Fruit fly (Drosophila melanogaster) whole organism, embryonic: ENCODE data around the gene CG42324.

Source experiments
- Ada2b ChIP-seq: fragments of 200-800 bp; sonication (Bioruptor generic); IDR thresholded peaks from 2 replicates; pipeline ENCODE4 v1.3.6; 2022; ENCODE audit warnings: missing biosample characterization, missing genetic modification characterization
- Aef1 ChIP-seq: fragments of 200-800 bp; sonication (Bioruptor generic); IDR thresholded peaks from 3 replicates; pipeline ENCODE4 v1.3.6; 2022; ENCODE audit warnings: missing biosample characterization, missing genetic modification characterization
- Atf-2 ChIP-seq: fragments of 200-800 bp; sonication (Bioruptor generic); optimal IDR thresholded peaks from 2 replicates; lab custom pipeline; 2016; ENCODE audit warnings: missing biosample characterization, missing genetic modification characterization
- Atf3 ChIP-seq: fragments of 200-800 bp; sonication (Bioruptor generic); optimal IDR thresholded peaks from 3 replicates; lab custom pipeline; 2016; ENCODE audit warnings: missing biosample characterization, missing genetic modification characterization
- Atf6 ChIP-seq: fragments of 200-800 bp; sonication (Bioruptor generic); IDR thresholded peaks from 2 replicates; pipeline ENCODE4 v1.3.6; 2022; ENCODE audit warnings: missing biosample characterization, missing genetic modification characterization
- CG10462 ChIP-seq: fragments of 200-800 bp; sonication (Bioruptor generic); optimal IDR thresholded peaks from 2 replicates; lab custom pipeline; 2016; ENCODE audit warnings: missing biosample characterization, missing genetic modification characterization
- CG10959 ChIP-seq: fragments of 200-800 bp; sonication (Bioruptor generic); IDR thresholded peaks from 2 replicates; pipeline ENCODE4 v1.3.6; 2022; ENCODE audit warnings: missing biosample characterization, missing genetic modification characterization
- CG11456 ChIP-seq: fragments of 200-800 bp; sonication (Bioruptor generic); IDR thresholded peaks from 3 replicates; pipeline ENCODE4 v1.3.6; 2022; ENCODE audit warnings: missing biosample characterization, missing genetic modification characterization
- CG11560 ChIP-seq: fragments of 200-800 bp; sonication (Bioruptor generic); IDR thresholded peaks from 3 replicates; pipeline ENCODE4 v1.3.6; 2022; ENCODE audit warnings: missing biosample characterization, missing genetic modification characterization
- CG12744 ChIP-seq: fragments of 200-800 bp; sonication (Bioruptor generic); optimal IDR thresholded peaks from 2 replicates; lab custom pipeline; 2016; ENCODE audit warnings: missing biosample characterization, missing genetic modification characterization
- CG13624 ChIP-seq: fragments of 200-800 bp; sonication (Bioruptor generic); optimal IDR thresholded peaks from 2 replicates; lab custom pipeline; 2016; ENCODE audit warnings: missing biosample characterization, missing genetic modification characterization
- CG14860 ChIP-seq: fragments of 200-800 bp; sonication (Bioruptor generic); IDR thresholded peaks from 3 replicates; pipeline ENCODE4 v1.3.6; 2022; ENCODE audit warnings: missing biosample characterization, missing genetic modification characterization; ENCODE audit not compliant: partially characterized antibody
- CG15011 ChIP-seq: fragments of 200-800 bp; sonication (Bioruptor generic); optimal IDR thresholded peaks from 3 replicates; lab custom pipeline; 2018; ENCODE audit warnings: missing biosample characterization, mild to moderate bottlenecking, missing genetic modification characterization
- CG15269 ChIP-seq: fragments of 200-800 bp; sonication (Bioruptor generic); optimal IDR thresholded peaks from 2 replicates; lab custom pipeline; 2018; ENCODE audit warnings: missing biosample characterization, mild to moderate bottlenecking, missing genetic modification characterization, moderate library complexity
- CG16813 ChIP-seq: fragments of 200-800 bp; sonication (Bioruptor generic); IDR thresholded peaks from 3 replicates; pipeline ENCODE4 v1.3.6; 2022; ENCODE audit warnings: missing biosample characterization, missing genetic modification characterization; ENCODE audit not compliant: partially characterized antibody
- CG2120 ChIP-seq: fragments of 200-800 bp; sonication (Bioruptor generic); optimal IDR thresholded peaks from 3 replicates; lab custom pipeline; 2016; ENCODE audit warnings: missing biosample characterization, missing genetic modification characterization
- CG2129 ChIP-seq: fragments of 200-800 bp; sonication (Bioruptor generic); IDR thresholded peaks from 2 replicates; pipeline ENCODE4 v1.3.6; 2022; ENCODE audit warnings: missing biosample characterization, missing genetic modification characterization; ENCODE audit not compliant: partially characterized antibody
- CG30431 ChIP-seq: fragments of 200-800 bp; sonication (Bioruptor generic); optimal IDR thresholded peaks from 2 replicates; lab custom pipeline; 2017; ENCODE audit warnings: missing biosample characterization, missing genetic modification characterization
- CG32532 ChIP-seq: fragments of 200-800 bp; sonication (Bioruptor generic); IDR thresholded peaks from 2 replicates; pipeline ENCODE4 v1.3.6; 2022; ENCODE audit warnings: missing biosample characterization, missing genetic modification characterization
- CG34422 ChIP-seq: fragments of 200-800 bp; sonication (Bioruptor generic); IDR thresholded peaks from 3 replicates; pipeline ENCODE4 v1.3.6; 2022; ENCODE audit warnings: missing biosample characterization, missing genetic modification characterization
- CG4424 ChIP-seq: fragments of 200-800 bp; sonication (Bioruptor generic); optimal IDR thresholded peaks from 3 replicates; lab custom pipeline; 2016; ENCODE audit warnings: missing biosample characterization, missing genetic modification characterization
- CG4854 ChIP-seq: fragments of 200-800 bp; sonication (Bioruptor generic); optimal IDR thresholded peaks from 2 replicates; lab custom pipeline; 2016; ENCODE audit warnings: missing biosample characterization, missing genetic modification characterization, inconsistent platforms
- CkIIα-i1 ChIP-seq: fragments of 200-800 bp; sonication (Bioruptor generic); IDR thresholded peaks from 2 replicates; pipeline ENCODE4 v1.3.6; 2022; ENCODE audit warnings: missing biosample characterization, missing genetic modification characterization
- D19B ChIP-seq: fragments of 200-800 bp; sonication (Bioruptor generic); optimal IDR thresholded peaks from 2 replicates; lab custom pipeline; 2017; ENCODE audit warnings: missing biosample characterization, mild to moderate bottlenecking, missing genetic modification characterization
- Dbx ChIP-seq: fragments of 200-800 bp; sonication (Bioruptor generic); IDR thresholded peaks from 3 replicates; pipeline ENCODE4 v1.3.6; 2022; ENCODE audit warnings: missing biosample characterization, missing genetic modification characterization
- E2f2 ChIP-seq: fragments of 200-800 bp; sonication (Bioruptor generic); IDR thresholded peaks from 2 replicates; pipeline ENCODE4 v1.3.6; 2022; ENCODE audit warnings: missing biosample characterization, missing genetic modification characterization
- Fer1 ChIP-seq: fragments of 200-800 bp; sonication (Bioruptor generic); optimal IDR thresholded peaks from 2 replicates; lab custom pipeline; 2017; ENCODE audit warnings: missing biosample characterization, mild to moderate bottlenecking, missing genetic modification characterization
- Fer2 ChIP-seq: fragments of 200-800 bp; sonication (Bioruptor generic); optimal IDR thresholded peaks from 2 replicates; lab custom pipeline; 2018; ENCODE audit warnings: missing biosample characterization, mild to moderate bottlenecking, missing genetic modification characterization, moderate library complexity
- GATAe ChIP-seq: fragments of 200-800 bp; sonication (Bioruptor generic); conservative IDR thresholded peaks from 2 replicates; pipeline ENCODE4 v1.3.6; 2022; ENCODE audit warnings: missing biosample characterization, missing genetic modification characterization
- H15 ChIP-seq: fragments of 200-800 bp; sonication (Bioruptor generic); IDR thresholded peaks from 3 replicates; pipeline ENCODE4 v1.3.6; 2022; ENCODE audit warnings: missing biosample characterization, missing genetic modification characterization
- HLH3B ChIP-seq: fragments of 200-800 bp; sonication (Bioruptor generic); IDR thresholded peaks from 2 replicates; pipeline ENCODE4 v1.3.6; 2022; ENCODE audit warnings: missing biosample characterization, missing genetic modification characterization
- Hey ChIP-seq: fragments of 200-800 bp; sonication (Bioruptor generic); optimal IDR thresholded peaks from 3 replicates; lab custom pipeline; 2018; ENCODE audit warnings: missing biosample characterization, mild to moderate bottlenecking, missing genetic modification characterization
- MBD-R2 ChIP-seq: fragments of 200-800 bp; sonication (Bioruptor generic); IDR thresholded peaks from 2 replicates; pipeline ENCODE4 v1.3.6; 2022; ENCODE audit warnings: missing biosample characterization, missing genetic modification characterization
- Mrtf ChIP-seq: fragments of 200-800 bp; sonication (Bioruptor generic); IDR thresholded peaks from 3 replicates; pipeline ENCODE4 v1.3.6; 2022; ENCODE audit warnings: missing biosample characterization, missing genetic modification characterization
- NC2α ChIP-seq: fragments of 200-800 bp; sonication (Bioruptor generic); optimal IDR thresholded peaks from 2 replicates; lab custom pipeline; 2016; ENCODE audit warnings: missing biosample characterization, missing genetic modification characterization
- Six4 ChIP-seq: fragments of 200-800 bp; sonication (Bioruptor generic); optimal IDR thresholded peaks from 2 replicates; lab custom pipeline; 2016; ENCODE audit warnings: missing biosample characterization, missing genetic modification characterization
- ab ChIP-seq: fragments of 200-800 bp; sonication (Bioruptor generic); optimal IDR thresholded peaks from 2 replicates; lab custom pipeline; 2016; ENCODE audit warnings: missing biosample characterization, missing genetic modification characterization
- bowl ChIP-seq: fragments of 200-800 bp; sonication (Bioruptor generic); IDR thresholded peaks from 2 replicates; pipeline ENCODE4 v1.3.6; 2022; ENCODE audit warnings: missing biosample characterization, missing genetic modification characterization
- cas ChIP-seq: fragments of 200-800 bp; sonication (Bioruptor generic); IDR thresholded peaks from 2 replicates; pipeline ENCODE4 v1.3.6; 2022; ENCODE audit warnings: missing biosample characterization, missing genetic modification characterization
- dysf ChIP-seq: fragments of 200-800 bp; sonication (Bioruptor generic); IDR thresholded peaks from 3 replicates; pipeline ENCODE4 v1.3.6; 2022; ENCODE audit warnings: missing biosample characterization, missing genetic modification characterization
- fd96Cb ChIP-seq: fragments of 200-800 bp; sonication (Bioruptor generic); optimal IDR thresholded peaks from 2 replicates; lab custom pipeline; 2018; ENCODE audit warnings: missing biosample characterization, mild to moderate bottlenecking, missing genetic modification characterization, moderate library complexity
- gfzf ChIP-seq: fragments of 200-800 bp; sonication (Bioruptor generic); optimal IDR thresholded peaks from 2 replicates; lab custom pipeline; 2016; ENCODE audit warnings: missing biosample characterization, mild to moderate bottlenecking, missing genetic modification characterization, moderate library complexity
- her ChIP-seq: fragments of 200-800 bp; sonication (Bioruptor generic); optimal IDR thresholded peaks from 2 replicates; lab custom pipeline; 2016; ENCODE audit warnings: missing biosample characterization, missing genetic modification characterization
- klu ChIP-seq: fragments of 200-800 bp; sonication (Bioruptor generic); IDR thresholded peaks from 2 replicates; pipeline ENCODE4 v1.3.6; 2022; ENCODE audit warnings: missing biosample characterization, missing genetic modification characterization
- nerfin-2 ChIP-seq: fragments of 200-800 bp; sonication (Bioruptor generic); IDR thresholded peaks from 2 replicates; pipeline ENCODE4 v1.3.6; 2022; ENCODE audit warnings: missing biosample characterization, missing genetic modification characterization; ENCODE audit not compliant: partially characterized antibody
- pita ChIP-seq: fragments of 200-800 bp; sonication (Bioruptor generic); optimal IDR thresholded peaks from 2 replicates; lab custom pipeline; 2017; ENCODE audit warnings: missing biosample characterization, mild to moderate bottlenecking, missing genetic modification characterization
- pros ChIP-seq: fragments of 200-800 bp; sonication (Bioruptor generic); optimal IDR thresholded peaks from 3 replicates; lab custom pipeline; 2019; ENCODE audit warnings: missing biosample characterization, mild to moderate bottlenecking, missing genetic modification characterization, moderate library complexity
- salm ChIP-seq: fragments of 200-800 bp; sonication (Bioruptor generic); optimal IDR thresholded peaks from 2 replicates; lab custom pipeline; 2018; ENCODE audit warnings: missing biosample characterization, mild to moderate bottlenecking, missing genetic modification characterization
- slbo ChIP-seq: fragments of 200-800 bp; sonication (Bioruptor generic); IDR thresholded peaks from 2 replicates; pipeline ENCODE4 v1.3.6; 2022; ENCODE audit warnings: missing biosample characterization, missing genetic modification characterization
- toy ChIP-seq: fragments of 200-800 bp; sonication (Bioruptor generic); IDR thresholded peaks from 2 replicates; pipeline ENCODE4 v1.3.6; 2022; ENCODE audit warnings: missing biosample characterization, missing genetic modification characterization
- ttk ChIP-seq: fragments of 200-800 bp; sonication (Bioruptor generic); IDR thresholded peaks from 2 replicates; pipeline ENCODE4 v2.1.2; 2022; ENCODE audit warnings: missing biosample characterization, missing genetic modification characterization
- zen2 ChIP-seq: fragments of 200-800 bp; sonication (Bioruptor generic); IDR thresholded peaks from 3 replicates; pipeline ENCODE4 v1.3.6; 2022; ENCODE audit warnings: missing biosample characterization, missing genetic modification characterization; ENCODE audit not compliant: partially characterized antibody

Gene CG42324

DNA sequence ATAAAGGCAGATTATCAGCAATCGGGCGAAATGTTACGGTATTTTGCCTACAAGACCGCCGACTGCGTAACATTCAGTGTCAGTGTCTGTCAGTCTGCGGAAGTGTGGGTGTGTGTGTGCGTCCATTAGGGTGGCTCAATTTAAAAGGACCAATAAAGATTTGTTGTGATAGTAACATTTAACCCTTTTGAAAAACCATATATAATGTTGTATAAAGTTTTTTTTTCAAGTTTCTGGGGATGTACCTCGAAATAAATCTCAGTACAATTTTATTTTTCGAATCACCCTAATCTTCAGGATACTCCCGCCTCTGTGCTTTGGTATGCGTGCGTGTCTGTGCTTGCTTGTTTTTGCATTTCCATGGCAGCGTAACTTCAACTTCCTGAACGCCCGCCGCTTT is 539 bp downstream of the CG42324 start (continued):
- peak; percentile 60; the same call in 1 of the 2 replicates for TF ChIP-seq MBD-R2 (GFP tag; lab: Robert Waterston, UW)
- TF ChIP-seq Atf-2, result peak; percentile 15
- TF ChIP-seq D19B (GFP tag; lab: Kevin White, UChicago), result peak; percentile 42
- no peak for TF ChIP-seq toy (GFP tag; lab: Robert Waterston, UW)
- TF ChIP-seq CG10462, result no peak
- TF ChIP-seq CG30431, result peak; percentile 18
- TF ChIP-seq CG14860, result no peak
- no peak for TF ChIP-seq CG16813 (GFP tag; lab: Robert Waterston, UW)
- TF ChIP-seq Ada2b (GFP tag; lab: Robert Waterston, UW), result peak; percentile 79
- peak; percentile 77 for TF ChIP-seq slbo (GFP tag; lab: Robert Waterston, UW)
- TF ChIP-seq klu (GFP tag; lab: Robert Waterston, UW), result peak; percentile 38; the same call in 1 of the 2 replicates
- TF ChIP-seq Atf6 (GFP tag; lab: Robert Waterston, UW), result peak; percentile 71
- peak; percentile 48 for TF ChIP-seq Hey (tag; lab: Kevin White, UChicago)
- no peak for TF ChIP-seq CG12744 (GFP tag; lab: Kevin White, UChicago)
- peak; percentile 49; the same call in 2 of the 3 replicates for TF ChIP-seq Aef1
- no peak for TF ChIP-seq Six4 (GFP tag; lab: Kevin White, UChicago)
- no peak for TF ChIP-seq pita
- TF ChIP-seq gfzf (GFP tag; lab: Kevin White, UChicago), result no peak
- no peak for TF ChIP-seq CG2129
- peak; percentile 88 for TF ChIP-seq CG2120 (GFP tag; lab: Kevin White, UChicago)
- no peak for TF ChIP-seq CkIIα-i1 (GFP tag; lab: Robert Waterston, UW)
- TF ChIP-seq her (GFP tag; lab: Kevin White, UChicago), result peak; percentile 72
- TF ChIP-seq ab (GFP tag; lab: Kevin White, UChicago), result no peak
- TF ChIP-seq zen2 (GFP tag; lab: Robert Waterston, UW), result no peak
- TF ChIP-seq Fer2 (tag; lab: Kevin White, UChicago), result peak; percentile 72
- TF ChIP-seq H15 (GFP tag; lab: Robert Waterston, UW), result peak; percentile 59; the same call in 1 of the 3 replicates
- TF ChIP-seq Fer1 (GFP tag; lab: Kevin White, UChicago), result peak; percentile 94
- peak; percentile 47 for TF ChIP-seq NC2α (GFP tag; lab: Kevin White, UChicago)
- peak; percentile 45; the same call in 1 of the 2 replicates for TF ChIP-seq E2f2 (GFP tag; lab: Robert Waterston, UW)
- TF ChIP-seq CG32532 (GFP tag; lab: Robert Waterston, UW), result peak; percentile 85
- TF ChIP-seq nerfin-2 (GFP tag; lab: Robert Waterston, UW), result no peak
- TF ChIP-seq CG11560 (tag; lab: Robert Waterston, UW), result no peak; the same call in 2 of the 3 replicates
- 0 out of 2 replicates have a peak, but pooled peaks have one; percentile 44 for TF ChIP-seq cas
- peak; percentile 66; the same call in 2 of the 3 replicates for TF ChIP-seq Dbx (GFP tag; lab: Robert Waterston, UW)
- TF ChIP-seq CG4854 (GFP tag; lab: Kevin White, UChicago), result peak; percentile 29
- TF ChIP-seq GATAe (GFP tag; lab: Robert Waterston, UW), result no peak
- TF ChIP-seq CG13624 (GFP tag; lab: Kevin White, UChicago), result peak; percentile 57
- peak; percentile 54 for TF ChIP-seq fd96Cb (tag; lab: Kevin White, UChicago)
- TF ChIP-seq CG34422 (GFP tag; lab: Robert Waterston, UW), result peak; percentile 57; the same call in 1 of the 3 replicates
- no peak for TF ChIP-seq CG10959 (GFP tag; lab: Robert Waterston, UW)
- TF ChIP-seq dysf, result peak; percentile 76
- TF ChIP-seq bowl (GFP tag; lab: Robert Waterston, UW), result peak; percentile 44; the same call in 1 of the 2 replicates
- TF ChIP-seq HLH3B (GFP tag; lab: Robert Waterston, UW), result peak; percentile 68
- TF ChIP-seq CG11456, result peak; percentile 78
- peak; percentile 56 for TF ChIP-seq CG4424 (GFP tag; lab: Kevin White, UChicago)
- TF ChIP-seq CG15269 (tag; lab: Kevin White, UChicago), result peak; percentile 83
- TF ChIP-seq CG15011 (GFP tag; lab: Kevin White, UChicago), result peak; percentile 44
- peak; percentile 49; the same call in 1 of the 3 replicates for TF ChIP-seq Mrtf (GFP tag; lab: Robert Waterston, UW)
- TF ChIP-seq salm (tag; lab: Kevin White, UChicago), result peak; percentile 65
- no peak for TF ChIP-seq Atf3 (GFP tag; lab: Kevin White, UChicago)
- no peak for TF ChIP-seq pros (GFP tag; lab: Kevin White, UChicago)
- no peak for TF ChIP-seq ttk (GFP tag; lab: Robert Waterston, UW)
